Worm (Caenorhabditis elegans): ENCODE measurements around the gene sucl-2.

DNA sequence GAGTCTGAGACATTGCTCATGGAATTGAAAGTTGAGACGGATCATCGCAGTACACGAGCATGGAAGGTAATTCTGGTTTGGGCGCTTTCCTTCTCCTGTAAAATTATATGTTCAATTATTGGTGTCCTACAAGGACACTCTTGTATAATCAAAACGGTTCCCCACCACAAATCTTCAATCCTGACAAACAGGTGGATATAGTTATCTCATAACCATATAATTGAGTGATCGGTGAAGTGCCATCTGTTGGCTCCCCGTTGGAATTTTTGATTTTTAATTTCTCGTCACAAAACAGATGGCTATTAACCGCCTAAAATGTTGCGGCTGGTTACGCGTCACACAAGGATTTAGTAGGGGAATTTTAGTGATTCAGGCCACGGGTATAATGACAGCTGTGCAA lies 32.3 kb downstream of the sucl-2 start:
- no peak for TF ChIP-seq dve-1 (tag; optimal IDR thresholded peaks at IDR 0.05)
- no peak for TF ChIP-seq ceh-31 (tag; optimal IDR thresholded peaks at IDR 0.05)
- TF ChIP-seq ama-1 (optimal IDR thresholded peaks at IDR 0.05): no peak

Measured in whole organism, late embryonic.